Fruit fly (Drosophila melanogaster) whole organism, embryonic: ENCODE results near the gene CG3703.

Experiments used
- CG13624 ChIP-seq: fragments of 200-800 bp; sonication (Bioruptor generic); optimal IDR thresholded peaks from 2 replicates; lab custom pipeline; 2016; ENCODE audit warnings: missing biosample characterization, missing genetic modification characterization
- CG16863 ChIP-seq: fragments of 200-800 bp; sonication (Bioruptor generic); optimal IDR thresholded peaks from 3 replicates; lab custom pipeline; 2016; ENCODE audit warnings: missing biosample characterization, missing genetic modification characterization
- CG3995 ChIP-seq: fragments of 200-800 bp; sonication (Bioruptor generic); optimal IDR thresholded peaks from 3 replicates; lab custom pipeline; 2016; ENCODE audit warnings: missing biosample characterization, missing genetic modification characterization
- CG4282 ChIP-seq: fragments of 200-800 bp; sonication (Bioruptor generic); optimal IDR thresholded peaks from 2 replicates; lab custom pipeline; 2016; ENCODE audit warnings: missing biosample characterization, missing genetic modification characterization
- CG7963 ChIP-seq: fragments of 200-800 bp; sonication (Bioruptor generic); IDR thresholded peaks from 3 replicates; pipeline ENCODE4 v1.3.6; 2022; ENCODE audit warnings: missing biosample characterization, missing genetic modification characterization; ENCODE audit not compliant: partially characterized antibody
- schlank ChIP-seq: fragments of 200-800 bp; sonication (Bioruptor generic); optimal IDR thresholded peaks from 2 replicates; lab custom pipeline; 2018; ENCODE audit warnings: missing biosample characterization, mild to moderate bottlenecking, missing genetic modification characterization

DNA sequence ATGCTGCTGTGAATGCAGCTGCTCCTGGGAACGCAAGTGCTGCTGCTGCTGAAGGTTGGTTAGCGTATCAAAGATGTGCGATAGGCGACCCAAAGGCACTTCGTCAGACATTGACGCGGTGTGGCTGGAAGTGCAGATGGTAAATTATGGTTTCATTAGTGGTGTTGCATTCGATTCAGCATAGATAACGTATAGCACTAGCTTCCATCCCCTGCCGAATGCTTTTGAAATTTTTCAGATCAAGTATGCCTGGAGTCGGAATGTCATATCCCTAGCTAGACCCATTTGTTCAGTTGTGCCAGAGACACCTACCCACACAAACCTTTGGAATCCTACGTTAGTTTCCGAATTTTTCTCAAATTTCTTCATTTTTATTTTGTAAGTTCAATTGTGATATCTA is 51.4 kb downstream of the CG3703 start, which contains the start of gene CG11663:
- TF ChIP-seq schlank (tag; lab: Kevin White, UChicago) (no peak), CG16863 (GFP tag; lab: Kevin White, UChicago) (no peak), CG4282 (no peak), CG7963 (GFP tag; lab: Robert Waterston, UW) (no peak), CG13624 (GFP tag; lab: Kevin White, UChicago) (no peak), CG3995 (GFP tag; lab: Kevin White, UChicago) (no peak)
